Worm (Caenorhabditis elegans) whole organism, L2 larva: ENCODE results near the gene pno-1.
"Not testable (repeated sequence)": the region's sequence is repeated elsewhere in the genome, so short reads cannot be mapped to it uniquely, and the experiment has no call there.

Experiments
- ZK546.5 ChIP-seq: sonication (generic microtip); optimal IDR thresholded peaks from 2 replicates; lab custom pipeline; 2017; ENCODE audit warnings: missing biosample characterization, missing genetic modification characterization
- ama-1 ChIP-seq: fragments of 150-350 bp; optimal IDR thresholded peaks from 2 replicates; lab custom pipeline; 2018; ENCODE audit warnings: inconsistent platforms
- ceh-82 ChIP-seq: fragments of 150-350 bp; optimal IDR thresholded peaks from 2 replicates; lab custom pipeline; 2014; ENCODE audit warnings: missing biosample characterization, missing genetic modification characterization
- egl-27 ChIP-seq: sonication (generic microtip); optimal IDR thresholded peaks from 3 replicates; lab custom pipeline; 2017; ENCODE audit warnings: missing biosample characterization, missing genetic modification reagents, missing genetic modification characterization
- elt-1 ChIP-seq: fragments of 150-350 bp; optimal IDR thresholded peaks from 2 replicates; lab custom pipeline; 2014; ENCODE audit warnings: missing biosample characterization, missing genetic modification characterization
- lsy-2 ChIP-seq, 2 experiments: fragments of 150-350 bp in 1 of 2; sonication (generic microtip) in 1 of 2; optimal IDR thresholded peaks; 2 replicates each; lab custom pipeline; 2014 to 2017; ENCODE audit warnings: missing biosample characterization in 2 of 2, missing genetic modification characterization in 2 of 2
- nhr-11 ChIP-seq: fragments of 150-350 bp; optimal IDR thresholded peaks from 2 replicates; lab custom pipeline; 2014; ENCODE audit warnings: missing biosample characterization, missing genetic modification characterization
- nhr-12 ChIP-seq: fragments of 150-350 bp; optimal IDR thresholded peaks from 2 replicates; lab custom pipeline; 2014; ENCODE audit warnings: missing biosample characterization, missing genetic modification characterization

ce11 chrII:9731810-9732209 lies 10.9 kb downstream of the pno-1 start, which contains the start of gene mab-3:
- not testable (repeated sequence) for TF ChIP-seq nhr-11 (tag; lab: Kevin White, UChicago); egl-27 (tag; lab: Kevin White, UChicago); ceh-82; elt-1 (tag; lab: Kevin White, UChicago); nhr-12 (tag; lab: Kevin White, UChicago); ZK546.5; lsy-2 (tag; optimal IDR thresholded peaks at IDR 0.05; lab: Kevin White, UChicago); ama-1 (lab: Kevin White, UChicago)
